Worm (Caenorhabditis elegans) whole organism, early embryonic: ENCODE results near the gene pfd-1.

ENCODE experiments used
- B0310.2 ChIP-seq: sonication (generic microtip); optimal IDR thresholded peaks from 2 replicates; lab custom pipeline; 2016; ENCODE audit warnings: mild to moderate bottlenecking, missing genetic modification characterization, missing compliant biosample characterization
- aly-1 ChIP-seq: sonication (generic microtip); optimal IDR thresholded peaks from 2 replicates; lab custom pipeline; 2016; ENCODE audit warnings: missing genetic modification characterization, missing compliant biosample characterization
- ama-1 ChIP-seq: fragments of 150-350 bp; optimal IDR thresholded peaks from 2 replicates; lab custom pipeline; 2014
- hmbx-1 ChIP-seq: sonication (generic microtip); optimal IDR thresholded peaks from 2 replicates; lab custom pipeline; 2016; ENCODE audit warnings: mild to moderate bottlenecking, missing genetic modification characterization, missing compliant biosample characterization
- hnd-1 ChIP-seq: sonication (generic microtip); optimal IDR thresholded peaks from 2 replicates; lab custom pipeline; 2016; ENCODE audit warnings: missing genetic modification characterization, missing compliant biosample characterization
- pes-1 ChIP-seq: fragments of 200-800 bp; sonication (Bioruptor generic); IDR thresholded peaks from 2 replicates; pipeline ENCODE4 v1.3.6; 2022; ENCODE audit warnings: missing genetic modification reagents, missing genetic modification characterization, missing compliant biosample characterization
- tbx-37 ChIP-seq: fragments of 200-800 bp; sonication (Bioruptor generic); conservative IDR thresholded peaks from 2 replicates; pipeline ENCODE4 v1.3.6; 2022; ENCODE audit warnings: missing genetic modification reagents, missing genetic modification characterization, missing compliant biosample characterization

DNA sequence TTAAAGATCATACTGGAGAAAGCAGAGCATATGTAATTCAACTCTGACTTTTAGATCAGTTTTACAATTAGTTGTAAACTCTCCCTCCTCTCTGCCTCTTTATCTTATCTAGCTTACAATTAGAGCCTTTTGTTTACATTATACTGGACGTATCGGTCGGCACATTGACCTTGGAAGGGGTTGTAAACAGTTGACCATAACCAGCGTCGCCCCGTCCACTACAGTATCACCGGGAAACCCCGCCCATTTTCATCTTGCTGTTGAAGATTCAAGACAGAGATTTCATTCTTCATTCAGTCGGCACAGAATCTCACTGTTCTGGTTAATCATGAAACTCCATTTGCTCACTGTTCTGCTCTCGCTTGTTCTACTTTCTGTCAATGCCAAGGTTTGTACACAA lies 36.8 kb downstream of the pfd-1 start, which contains the start of gene sdz-27:
- no peak for TF ChIP-seq B0310.2 (tag; lab: Kevin White, UChicago)
- no peak for TF ChIP-seq hnd-1
- no peak for TF ChIP-seq hmbx-1 (tag; lab: Kevin White, UChicago)
- TF ChIP-seq ama-1 (lab: Kevin White, UChicago): no peak
- no peak for TF ChIP-seq aly-1 (tag; lab: Kevin White, UChicago)
- no peak for TF ChIP-seq pes-1 (GFP tag; lab: Robert Waterston, UW)
- TF ChIP-seq tbx-37: no peak
